Fruit fly (Drosophila melanogaster) whole organism, embryonic: ENCODE data around the gene haf.
A peak's percentile ranks its signal among the peaks of the same experiment; 100 is the strongest.

Experiments used
- Asciz ChIP-seq: fragments of 200-800 bp; sonication (Bioruptor generic); optimal IDR thresholded peaks from 2 replicates; lab custom pipeline; 2017; ENCODE audit warnings: missing biosample characterization, mild to moderate bottlenecking, missing genetic modification characterization, missing genetic modification reagents
- B-H1 ChIP-seq: fragments of 200-800 bp; sonication (Bioruptor generic); IDR thresholded peaks from 3 replicates; pipeline ENCODE4 v1.3.6; 2022; ENCODE audit warnings: missing biosample characterization, missing genetic modification characterization
- Blimp-1 ChIP-seq: fragments of 200-800 bp; sonication (Bioruptor generic); optimal IDR thresholded peaks from 3 replicates; lab custom pipeline; 2018; ENCODE audit warnings: missing biosample characterization, missing genetic modification characterization, mild to moderate bottlenecking, moderate library complexity, missing genetic modification reagents
- CG10979 ChIP-seq: fragments of 200-800 bp; sonication (Bioruptor generic); optimal IDR thresholded peaks from 2 replicates; lab custom pipeline; 2018; ENCODE audit warnings: missing biosample characterization, mild to moderate bottlenecking, missing genetic modification characterization, moderate library complexity
- CG12236 ChIP-seq: fragments of 200-800 bp; sonication (Bioruptor generic); optimal IDR thresholded peaks from 2 replicates; lab custom pipeline; 2016; ENCODE audit warnings: missing biosample characterization, missing genetic modification characterization
- CG12659 ChIP-seq: fragments of 200-800 bp; sonication (Bioruptor generic); optimal IDR thresholded peaks from 3 replicates; lab custom pipeline; 2017; ENCODE audit warnings: mild to moderate bottlenecking, missing biosample characterization, missing genetic modification reagents, missing genetic modification characterization
- CG13123 ChIP-seq: fragments of 200-800 bp; sonication (Bioruptor generic); optimal IDR thresholded peaks from 2 replicates; lab custom pipeline; 2016; ENCODE audit warnings: missing biosample characterization, missing genetic modification characterization
- CG13424 ChIP-seq: fragments of 200-800 bp; sonication (Bioruptor generic); optimal IDR thresholded peaks from 2 replicates; lab custom pipeline; 2019; ENCODE audit warnings: missing biosample characterization, mild to moderate bottlenecking, missing genetic modification characterization, moderate library complexity
- CG15479 ChIP-seq: fragments of 200-800 bp; sonication (Bioruptor generic); optimal IDR thresholded peaks from 3 replicates; lab custom pipeline; 2019; ENCODE audit warnings: missing biosample characterization, mild to moderate bottlenecking, missing genetic modification characterization, moderate library complexity
- CG17359 ChIP-seq: fragments of 200-800 bp; sonication (Bioruptor generic); optimal IDR thresholded peaks from 3 replicates; lab custom pipeline; 2018; ENCODE audit warnings: missing biosample characterization, mild to moderate bottlenecking, missing genetic modification characterization, moderate library complexity
- CG2120 ChIP-seq: fragments of 200-800 bp; sonication (Bioruptor generic); optimal IDR thresholded peaks from 3 replicates; lab custom pipeline; 2016; ENCODE audit warnings: missing biosample characterization, missing genetic modification characterization
- CG3065 ChIP-seq: fragments of 200-800 bp; sonication (Bioruptor generic); optimal IDR thresholded peaks from 2 replicates; lab custom pipeline; 2016; ENCODE audit warnings: missing biosample characterization, missing genetic modification characterization
- CG33557 ChIP-seq: fragments of 200-800 bp; sonication (Bioruptor generic); optimal IDR thresholded peaks from 2 replicates; lab custom pipeline; 2019; ENCODE audit warnings: missing biosample characterization, mild to moderate bottlenecking, missing genetic modification characterization, moderate library complexity
- CG3407 ChIP-seq: fragments of 200-800 bp; sonication (Bioruptor generic); optimal IDR thresholded peaks from 2 replicates; lab custom pipeline; 2018; ENCODE audit warnings: missing biosample characterization, mild to moderate bottlenecking, missing genetic modification characterization
- CG9215 ChIP-seq: fragments of 200-800 bp; sonication (Bioruptor generic); IDR thresholded peaks from 2 replicates; pipeline ENCODE4 v1.3.6; 2022; ENCODE audit warnings: missing biosample characterization, missing genetic modification characterization
- Eip74EF ChIP-seq, 2 experiments: fragments of 200-800 bp in 1 of 2; fragments of >200 bp in 1 of 2; sonication (Bioruptor generic) in 1 of 2; optimal IDR thresholded peaks; 2 replicates each; lab custom pipeline; 2017 to 2019; ENCODE audit warnings: missing biosample characterization in 2 of 2, missing genetic modification characterization in 2 of 2, mild to moderate bottlenecking in 1 of 2, moderate library complexity in 1 of 2
- HLHmδ ChIP-seq: fragments of 200-800 bp; sonication (Bioruptor generic); optimal IDR thresholded peaks from 2 replicates; lab custom pipeline; 2018; ENCODE audit warnings: missing biosample characterization, mild to moderate bottlenecking, missing genetic modification characterization, moderate library complexity
- Pdp1 ChIP-seq, 2 experiments: fragments of 200-800 bp; sonication (Bioruptor generic); optimal IDR thresholded peaks; 3 replicates each; lab custom pipeline; 2016; ENCODE audit warnings: missing biosample characterization in 2 of 2, missing genetic modification characterization in 2 of 2, mild to moderate bottlenecking in 1 of 2, moderate library complexity in 1 of 2
- Sry-δ ChIP-seq: fragments of 200-800 bp; sonication (Bioruptor generic); optimal IDR thresholded peaks from 2 replicates; lab custom pipeline; 2016; ENCODE audit warnings: missing biosample characterization, missing genetic modification characterization
- ap ChIP-seq: fragments of 200-800 bp; sonication (Bioruptor generic); IDR thresholded peaks from 2 replicates; pipeline ENCODE4 v1.3.6; 2022; ENCODE audit warnings: missing biosample characterization, missing genetic modification characterization
- cad ChIP-seq: fragments of >200 bp; optimal IDR thresholded peaks from 2 replicates; lab custom pipeline; 2017; ENCODE audit warnings: missing biosample characterization, missing genetic modification characterization
- ems ChIP-seq: fragments of 200-800 bp; sonication (Bioruptor generic); optimal IDR thresholded peaks from 3 replicates; lab custom pipeline; 2016; ENCODE audit warnings: missing biosample characterization, missing genetic modification characterization
- eve ChIP-seq, 2 experiments: fragments of >200 bp; optimal IDR thresholded peaks; 2 replicates each; lab custom pipeline; 2017; ENCODE audit warnings: missing biosample characterization in 2 of 2, missing genetic modification characterization in 2 of 2
- ftz-f1 ChIP-seq: fragments of 200-800 bp; sonication (Bioruptor generic); optimal IDR thresholded peaks from 2 replicates; lab custom pipeline; 2016; ENCODE audit warnings: missing biosample characterization, missing genetic modification characterization
- gem ChIP-seq: fragments of 200-800 bp; sonication (Bioruptor generic); optimal IDR thresholded peaks from 2 replicates; lab custom pipeline; 2019; ENCODE audit warnings: missing biosample characterization, mild to moderate bottlenecking, missing genetic modification characterization, moderate library complexity
- grn ChIP-seq: fragments of 200-800 bp; sonication (Bioruptor generic); optimal IDR thresholded peaks from 3 replicates; lab custom pipeline; 2017; ENCODE audit warnings: missing biosample characterization, missing genetic modification characterization
- mam ChIP-seq: fragments of 200-800 bp; sonication (Bioruptor generic); optimal IDR thresholded peaks from 3 replicates; lab custom pipeline; 2016; ENCODE audit warnings: missing biosample characterization, missing genetic modification characterization
- org-1 ChIP-seq: fragments of 200-800 bp; sonication (Bioruptor generic); optimal IDR thresholded peaks from 2 replicates; lab custom pipeline; 2017; ENCODE audit warnings: missing biosample characterization, missing genetic modification characterization
- prd ChIP-seq, 3 experiments: fragments of >200 bp in 2 of 3; fragments of 200-800 bp in 1 of 3; sonication (Bioruptor generic) in 1 of 3; optimal IDR thresholded peaks in 2 of 3; IDR thresholded peaks in 1 of 3; 2 replicates in 2 of 3; 3 replicates in 1 of 3; pipeline versions ENCODE4 v1.3.6 to Lab custom; 2017 to 2022; ENCODE audit warnings: missing biosample characterization in 1 of 3, missing genetic modification characterization in 1 of 3
- rib ChIP-seq: fragments of 200-800 bp; sonication (Bioruptor generic); IDR thresholded peaks from 2 replicates; pipeline ENCODE4 v1.3.6; 2022; ENCODE audit warnings: missing biosample characterization, missing genetic modification characterization
- sens ChIP-seq: fragments of 200-800 bp; sonication (Bioruptor generic); peaks from one replicate; lab custom pipeline; 2016; ENCODE audit warnings: missing biosample characterization, missing genetic modification characterization
- shn ChIP-seq: fragments of 200-800 bp; sonication (Bioruptor generic); optimal IDR thresholded peaks from 3 replicates; lab custom pipeline; 2016; ENCODE audit warnings: missing biosample characterization, missing genetic modification characterization
- sim ChIP-seq: fragments of 200-800 bp; sonication (Bioruptor generic); IDR thresholded peaks from 2 replicates; pipeline ENCODE4 v1.3.6; 2022; ENCODE audit warnings: missing biosample characterization, missing genetic modification characterization
- sqz ChIP-seq: fragments of 200-800 bp; sonication (Bioruptor generic); optimal IDR thresholded peaks from 3 replicates; lab custom pipeline; 2018; ENCODE audit warnings: missing biosample characterization, mild to moderate bottlenecking, missing genetic modification characterization
- trh ChIP-seq: fragments of 200-800 bp; sonication (Bioruptor generic); optimal IDR thresholded peaks from 2 replicates; lab custom pipeline; 2016; ENCODE audit warnings: missing biosample characterization, missing genetic modification characterization
- vvl ChIP-seq: fragments of 200-800 bp; sonication (Bioruptor generic); IDR thresholded peaks from 2 replicates; pipeline ENCODE4 v1.3.6; 2022; ENCODE audit warnings: missing biosample characterization, missing genetic modification characterization
- zf30C ChIP-seq: fragments of 200-800 bp; sonication (Bioruptor generic); optimal IDR thresholded peaks from 3 replicates; lab custom pipeline; 2018; ENCODE audit warnings: missing biosample characterization, mild to moderate bottlenecking, missing genetic modification characterization
- zfh1 ChIP-seq: fragments of 200-800 bp; sonication (Bioruptor generic); IDR thresholded peaks from 3 replicates; pipeline ENCODE4 v1.3.6; 2022; ENCODE audit warnings: missing biosample characterization, missing genetic modification characterization

Gene haf

DNA sequence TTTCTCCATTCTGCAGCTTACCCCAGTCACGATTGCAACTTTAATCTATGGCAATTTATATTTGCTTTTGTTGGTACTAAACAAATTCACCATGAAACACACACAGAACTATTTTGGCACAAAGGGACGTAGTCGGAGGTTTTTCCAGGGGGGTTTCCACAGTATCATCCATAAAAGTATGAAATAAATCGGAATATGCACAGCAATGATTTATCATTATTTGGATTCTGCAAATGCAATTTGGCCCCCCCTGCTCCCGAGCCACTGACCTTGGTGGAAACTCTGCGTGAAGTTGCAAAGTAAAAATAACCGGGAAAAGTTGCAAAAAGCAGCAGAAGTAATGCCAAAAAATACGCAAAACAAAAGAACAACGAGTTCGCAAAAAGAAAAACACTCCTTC is 3.0 kb downstream of the haf start (continued):
- TF ChIP-seq gem (tag; lab: Kevin White, UChicago) (peak; percentile 18), prd (optimal IDR thresholded peaks at IDR 0.05; lab: Kevin White, UChicago) (no peak), prd (GFP tag; IDR thresholded peaks at IDR 0.05; lab: Robert Waterston, UW) (peak; percentile 57; the same call in 2 of the 3 replicates), ems (GFP tag; lab: Kevin White, UChicago) (no peak), cad (no peak), CG2120 (GFP tag; lab: Kevin White, UChicago) (peak; percentile 2)

DNA sequence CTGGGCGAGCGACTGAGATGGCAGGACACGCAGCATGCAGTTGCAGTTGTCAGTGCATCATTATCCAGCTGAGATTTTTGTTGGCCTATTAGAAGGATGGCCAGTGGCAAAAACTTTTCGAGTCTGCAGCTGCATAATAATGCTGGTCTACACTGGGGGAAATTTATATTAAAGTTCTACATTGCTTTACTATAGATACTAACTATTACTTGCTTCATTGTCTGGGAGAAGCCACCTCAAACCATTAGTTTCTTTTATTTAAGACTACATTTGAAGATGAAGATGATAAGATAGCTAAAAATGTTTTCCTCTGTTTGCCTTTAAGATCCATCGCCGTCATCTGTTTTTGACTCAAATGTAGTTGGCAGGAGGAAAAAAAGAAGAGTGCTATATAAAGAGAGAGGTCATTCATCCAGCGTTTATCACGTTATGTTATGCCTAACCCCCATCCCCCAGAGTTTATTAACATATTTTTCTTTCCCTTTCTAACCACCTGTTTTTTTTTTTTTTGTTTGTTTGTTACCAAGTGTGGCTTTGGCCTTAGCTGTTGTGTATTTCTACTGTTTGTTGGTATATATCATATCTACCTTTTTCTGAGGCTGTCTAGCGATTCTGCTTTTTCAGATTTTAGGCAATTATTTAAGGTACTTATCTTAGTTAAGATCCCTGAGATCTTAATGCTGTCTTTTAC is 5.0 kb downstream of the haf start:
- TF ChIP-seq CG12236 (GFP tag; lab: Kevin White, UChicago) (no peak), ap (GFP tag; lab: Robert Waterston, UW) (no peak), eve (GFP tag; optimal IDR thresholded peaks at IDR 0.05; lab: Kevin White, UChicago) (peak in 1 of 2 experiments; percentile 33), zfh1 (GFP tag; lab: Robert Waterston, UW) (0 out of 3 replicates have a peak, but pooled peaks have one; percentile 13), CG15479 (GFP tag; lab: Kevin White, UChicago) (no peak), Blimp-1 (peak; percentile 51), Asciz (GFP tag; lab: Kevin White, UChicago) (no peak), CG3407 (GFP tag; lab: Kevin White, UChicago) (no peak), CG13424 (tag; lab: Kevin White, UChicago) (no peak), sqz (GFP tag; lab: Kevin White, UChicago) (peak; percentile 70), rib (no peak), Sry-δ (GFP tag; lab: Kevin White, UChicago) (no peak), sim (GFP tag; lab: Robert Waterston, UW) (no peak), mam (GFP tag; lab: Kevin White, UChicago) (no peak), zf30C (GFP tag; lab: Kevin White, UChicago) (no peak), sens (GFP tag; lab: Kevin White, UChicago) (peak; percentile 71), grn (GFP tag; lab: Kevin White, UChicago) (peak; percentile 28), CG12659 (GFP tag; lab: Kevin White, UChicago) (no peak), shn (GFP tag; lab: Kevin White, UChicago) (no peak), org-1 (GFP tag; lab: Kevin White, UChicago) (no peak), CG13123 (GFP tag; lab: Kevin White, UChicago) (no peak), CG17359 (peak; percentile 37), HLHmδ (GFP tag; lab: Kevin White, UChicago) (no peak), gem (tag; lab: Kevin White, UChicago) (peak; percentile 10), CG9215 (GFP tag; lab: Robert Waterston, UW) (no peak), B-H1 (GFP tag; lab: Robert Waterston, UW) (no peak), Eip74EF (GFP tag; optimal IDR thresholded peaks at IDR 0.05; lab: Kevin White, UChicago) (no peak), trh (GFP tag; lab: Kevin White, UChicago) (no peak), CG3065 (no peak), CG33557 (GFP tag; lab: Kevin White, UChicago) (no peak), CG10979 (tag; lab: Kevin White, UChicago) (peak; percentile 1), ftz-f1 (GFP tag; lab: Kevin White, UChicago) (no peak), Pdp1 (GFP tag; optimal IDR thresholded peaks at IDR 0.05; lab: Kevin White, UChicago) (no peak), vvl (peak; percentile 9; the same call in 1 of the 2 replicates)
